Fruit fly (Drosophila melanogaster) whole organism, embryonic: ENCODE data around the gene Uck.

ENCODE experiments used
- Adf1 ChIP-seq: fragments of 200-800 bp; sonication (Bioruptor generic); IDR thresholded peaks from 2 replicates; pipeline ENCODE4 v1.3.6; 2022; ENCODE audit warnings: missing biosample characterization, missing genetic modification characterization
- Atf6 ChIP-seq: fragments of 200-800 bp; sonication (Bioruptor generic); IDR thresholded peaks from 2 replicates; pipeline ENCODE4 v1.3.6; 2022; ENCODE audit warnings: missing biosample characterization, missing genetic modification characterization
- Bdp1 ChIP-seq: fragments of 200-800 bp; sonication (Bioruptor generic); optimal IDR thresholded peaks from 3 replicates; lab custom pipeline; 2016; ENCODE audit warnings: missing biosample characterization, missing genetic modification characterization
- CG10321 ChIP-seq: fragments of 200-800 bp; sonication (Bioruptor generic); IDR thresholded peaks from 2 replicates; pipeline ENCODE4 v1.3.6; 2022; ENCODE audit warnings: missing biosample characterization, missing genetic modification characterization
- CG10543 ChIP-seq: fragments of 200-800 bp; sonication (Bioruptor generic); optimal IDR thresholded peaks from 3 replicates; lab custom pipeline; 2017; ENCODE audit warnings: missing biosample characterization, mild to moderate bottlenecking, missing genetic modification characterization, moderate library complexity
- CG11093 ChIP-seq: fragments of 200-800 bp; sonication (Bioruptor generic); IDR thresholded peaks from 3 replicates; pipeline ENCODE4 v1.3.6; 2022; ENCODE audit warnings: missing biosample characterization, missing genetic modification characterization
- CG11247 ChIP-seq: fragments of 200-800 bp; sonication (Bioruptor generic); IDR thresholded peaks from 2 replicates; pipeline ENCODE4 v1.3.6; 2022; ENCODE audit warnings: missing biosample characterization, missing genetic modification characterization
- CG11560 ChIP-seq: fragments of 200-800 bp; sonication (Bioruptor generic); IDR thresholded peaks from 3 replicates; pipeline ENCODE4 v1.3.6; 2022; ENCODE audit warnings: missing biosample characterization, missing genetic modification characterization
- CG12744 ChIP-seq: fragments of 200-800 bp; sonication (Bioruptor generic); optimal IDR thresholded peaks from 2 replicates; lab custom pipeline; 2016; ENCODE audit warnings: missing biosample characterization, missing genetic modification characterization
- CG13296 ChIP-seq: fragments of 200-800 bp; sonication (Bioruptor generic); optimal IDR thresholded peaks from 3 replicates; lab custom pipeline; 2018; ENCODE audit warnings: missing biosample characterization, mild to moderate bottlenecking, missing genetic modification characterization
- CG13624 ChIP-seq: fragments of 200-800 bp; sonication (Bioruptor generic); optimal IDR thresholded peaks from 2 replicates; lab custom pipeline; 2016; ENCODE audit warnings: missing biosample characterization, missing genetic modification characterization
- CG14050 ChIP-seq: fragments of 200-800 bp; sonication (Bioruptor generic); IDR thresholded peaks from 3 replicates; pipeline ENCODE4 v1.3.6; 2022; ENCODE audit warnings: missing biosample characterization, missing genetic modification characterization
- CG14965 ChIP-seq: fragments of 200-800 bp; sonication (Bioruptor generic); optimal IDR thresholded peaks from 2 replicates; lab custom pipeline; 2016; ENCODE audit warnings: missing biosample characterization, missing genetic modification characterization, borderline replicate concordance
- CG17385 ChIP-seq: fragments of 200-800 bp; sonication (Bioruptor generic); optimal IDR thresholded peaks from 3 replicates; lab custom pipeline; 2018; ENCODE audit warnings: missing biosample characterization, mild to moderate bottlenecking, missing genetic modification characterization
- CG18011 ChIP-seq: fragments of 200-800 bp; sonication (Bioruptor generic); optimal IDR thresholded peaks from 2 replicates; lab custom pipeline; 2017; ENCODE audit warnings: missing biosample characterization, missing genetic modification characterization, mild to moderate bottlenecking, moderate library complexity, missing genotype
- CG18476 ChIP-seq: fragments of 200-800 bp; sonication (Bioruptor generic); optimal IDR thresholded peaks from 2 replicates; lab custom pipeline; 2016; ENCODE audit warnings: missing biosample characterization, mild to moderate bottlenecking, missing genetic modification characterization
- CG2116 ChIP-seq: fragments of 200-800 bp; sonication (Bioruptor generic); optimal IDR thresholded peaks from 3 replicates; lab custom pipeline; 2018; ENCODE audit warnings: missing biosample characterization, mild to moderate bottlenecking, missing genetic modification characterization
- CG2120 ChIP-seq: fragments of 200-800 bp; sonication (Bioruptor generic); optimal IDR thresholded peaks from 3 replicates; lab custom pipeline; 2016; ENCODE audit warnings: missing biosample characterization, missing genetic modification characterization
- CG30403 ChIP-seq: fragments of 200-800 bp; sonication (Bioruptor generic); optimal IDR thresholded peaks from 3 replicates; lab custom pipeline; 2016; ENCODE audit warnings: missing biosample characterization, missing genetic modification characterization
- CG31441 ChIP-seq: fragments of 200-800 bp; sonication (Bioruptor generic); IDR thresholded peaks from 2 replicates; pipeline ENCODE4 v1.3.6; 2022; ENCODE audit warnings: missing biosample characterization, missing genetic modification characterization
- CG32532 ChIP-seq: fragments of 200-800 bp; sonication (Bioruptor generic); IDR thresholded peaks from 2 replicates; pipeline ENCODE4 v1.3.6; 2022; ENCODE audit warnings: missing biosample characterization, missing genetic modification characterization
- CG4707 ChIP-seq: fragments of 200-800 bp; sonication (Bioruptor generic); optimal IDR thresholded peaks from 2 replicates; lab custom pipeline; 2018; ENCODE audit warnings: missing biosample characterization, mild to moderate bottlenecking, missing genetic modification characterization, moderate library complexity
- CG5180 ChIP-seq: fragments of 200-800 bp; sonication (Bioruptor generic); optimal IDR thresholded peaks from 3 replicates; lab custom pipeline; 2017; ENCODE audit warnings: missing biosample characterization, missing genetic modification characterization, mild to moderate bottlenecking, moderate library complexity, missing genetic modification reagents
- CG8359 ChIP-seq: fragments of 200-800 bp; sonication (Bioruptor generic); optimal IDR thresholded peaks from 2 replicates; lab custom pipeline; 2017; ENCODE audit warnings: missing biosample characterization, mild to moderate bottlenecking, missing genetic modification characterization, borderline replicate concordance
- CG8388 ChIP-seq: fragments of 200-800 bp; sonication (Bioruptor generic); optimal IDR thresholded peaks from 2 replicates; lab custom pipeline; 2019; ENCODE audit warnings: missing biosample characterization, mild to moderate bottlenecking, missing genetic modification characterization, moderate library complexity
- CG8478 ChIP-seq: fragments of >200 bp; optimal IDR thresholded peaks from 2 replicates; lab custom pipeline; 2018
- D19A ChIP-seq: fragments of 200-800 bp; optimal IDR thresholded peaks from 3 replicates; lab custom pipeline; 2019; ENCODE audit warnings: missing biosample characterization, mild to moderate bottlenecking, missing genetic modification characterization, moderate library complexity
- ERR ChIP-seq: fragments of 200-800 bp; sonication (Bioruptor generic); optimal IDR thresholded peaks from 2 replicates; lab custom pipeline; 2016; ENCODE audit warnings: missing biosample characterization, missing genetic modification characterization
- Fer1 ChIP-seq: fragments of 200-800 bp; sonication (Bioruptor generic); optimal IDR thresholded peaks from 2 replicates; lab custom pipeline; 2017; ENCODE audit warnings: missing biosample characterization, mild to moderate bottlenecking, missing genetic modification characterization
- Fer3 ChIP-seq: fragments of 200-800 bp; sonication (Bioruptor generic); optimal IDR thresholded peaks from 2 replicates; lab custom pipeline; 2018; ENCODE audit warnings: missing biosample characterization, mild to moderate bottlenecking, missing genetic modification characterization, moderate library complexity
- HLH3B ChIP-seq: fragments of 200-800 bp; sonication (Bioruptor generic); IDR thresholded peaks from 2 replicates; pipeline ENCODE4 v1.3.6; 2022; ENCODE audit warnings: missing biosample characterization, missing genetic modification characterization
- Hmx ChIP-seq: fragments of 200-800 bp; sonication (Bioruptor generic); optimal IDR thresholded peaks from 2 replicates; lab custom pipeline; 2016; ENCODE audit warnings: missing biosample characterization, missing genetic modification characterization
- Side ChIP-seq: fragments of 200-800 bp; sonication (Bioruptor generic); optimal IDR thresholded peaks from 2 replicates; lab custom pipeline; 2016; ENCODE audit warnings: missing biosample characterization, missing genetic modification characterization
- Sry-β ChIP-seq: fragments of 200-800 bp; sonication (Bioruptor generic); optimal IDR thresholded peaks from 2 replicates; lab custom pipeline; 2018; ENCODE audit warnings: missing biosample characterization, mild to moderate bottlenecking, missing genetic modification characterization, moderate library complexity
- fd96Cb ChIP-seq: fragments of 200-800 bp; sonication (Bioruptor generic); optimal IDR thresholded peaks from 2 replicates; lab custom pipeline; 2018; ENCODE audit warnings: missing biosample characterization, mild to moderate bottlenecking, missing genetic modification characterization, moderate library complexity
- gem ChIP-seq: fragments of 200-800 bp; sonication (Bioruptor generic); optimal IDR thresholded peaks from 2 replicates; lab custom pipeline; 2019; ENCODE audit warnings: missing biosample characterization, mild to moderate bottlenecking, missing genetic modification characterization, moderate library complexity
- gsb ChIP-seq: fragments of 200-800 bp; sonication (Bioruptor generic); IDR thresholded peaks from 2 replicates; pipeline ENCODE4 v1.3.6; 2022; ENCODE audit warnings: missing biosample characterization, missing genetic modification characterization
- hbn ChIP-seq: fragments of 200-800 bp; sonication (Bioruptor generic); IDR thresholded peaks from 2 replicates; pipeline ENCODE4 v1.3.6; 2022; ENCODE audit warnings: missing biosample characterization, missing genetic modification characterization; ENCODE audit not compliant: partially characterized antibody
- ind ChIP-seq: fragments of 200-800 bp; sonication (Bioruptor generic); optimal IDR thresholded peaks from 3 replicates; lab custom pipeline; 2016; ENCODE audit warnings: missing biosample characterization, missing genetic modification characterization
- kah ChIP-seq: fragments of 200-800 bp; sonication (Bioruptor generic); optimal IDR thresholded peaks from 2 replicates; lab custom pipeline; 2018; ENCODE audit warnings: missing biosample characterization, mild to moderate bottlenecking, missing genetic modification characterization
- nom ChIP-seq: fragments of 200-800 bp; sonication (Bioruptor generic); optimal IDR thresholded peaks from 2 replicates; lab custom pipeline; 2017; ENCODE audit warnings: missing biosample characterization, missing genetic modification characterization, mild to moderate bottlenecking, moderate library complexity, missing genetic modification reagents
- org-1 ChIP-seq: fragments of 200-800 bp; sonication (Bioruptor generic); optimal IDR thresholded peaks from 2 replicates; lab custom pipeline; 2017; ENCODE audit warnings: missing biosample characterization, missing genetic modification characterization
- rib ChIP-seq: fragments of 200-800 bp; sonication (Bioruptor generic); IDR thresholded peaks from 2 replicates; pipeline ENCODE4 v1.3.6; 2022; ENCODE audit warnings: missing biosample characterization, missing genetic modification characterization
- sens-2 ChIP-seq: fragments of 200-800 bp; sonication (Bioruptor generic); IDR thresholded peaks from 2 replicates; pipeline ENCODE4 v1.3.6; 2022; ENCODE audit warnings: missing biosample characterization, missing genetic modification characterization
- ssp ChIP-seq: fragments of 200-800 bp; sonication (Bioruptor generic); IDR thresholded peaks from 2 replicates; pipeline ENCODE4 v1.3.6; 2022; ENCODE audit warnings: missing biosample characterization, missing genetic modification characterization
- sug ChIP-seq: fragments of 200-800 bp; optimal IDR thresholded peaks from 2 replicates; lab custom pipeline; 2019; ENCODE audit warnings: missing biosample characterization, mild to moderate bottlenecking, missing genetic modification characterization, moderate library complexity
- tna ChIP-seq: fragments of 200-800 bp; sonication (Bioruptor generic); IDR thresholded peaks from 2 replicates; pipeline ENCODE4 v1.3.6; 2022; ENCODE audit warnings: missing biosample characterization, missing genetic modification characterization; ENCODE audit not compliant: partially characterized antibody
- vvl ChIP-seq: fragments of 200-800 bp; sonication (Bioruptor generic); IDR thresholded peaks from 2 replicates; pipeline ENCODE4 v1.3.6; 2022; ENCODE audit warnings: missing biosample characterization, missing genetic modification characterization

Uck gene

DNA sequence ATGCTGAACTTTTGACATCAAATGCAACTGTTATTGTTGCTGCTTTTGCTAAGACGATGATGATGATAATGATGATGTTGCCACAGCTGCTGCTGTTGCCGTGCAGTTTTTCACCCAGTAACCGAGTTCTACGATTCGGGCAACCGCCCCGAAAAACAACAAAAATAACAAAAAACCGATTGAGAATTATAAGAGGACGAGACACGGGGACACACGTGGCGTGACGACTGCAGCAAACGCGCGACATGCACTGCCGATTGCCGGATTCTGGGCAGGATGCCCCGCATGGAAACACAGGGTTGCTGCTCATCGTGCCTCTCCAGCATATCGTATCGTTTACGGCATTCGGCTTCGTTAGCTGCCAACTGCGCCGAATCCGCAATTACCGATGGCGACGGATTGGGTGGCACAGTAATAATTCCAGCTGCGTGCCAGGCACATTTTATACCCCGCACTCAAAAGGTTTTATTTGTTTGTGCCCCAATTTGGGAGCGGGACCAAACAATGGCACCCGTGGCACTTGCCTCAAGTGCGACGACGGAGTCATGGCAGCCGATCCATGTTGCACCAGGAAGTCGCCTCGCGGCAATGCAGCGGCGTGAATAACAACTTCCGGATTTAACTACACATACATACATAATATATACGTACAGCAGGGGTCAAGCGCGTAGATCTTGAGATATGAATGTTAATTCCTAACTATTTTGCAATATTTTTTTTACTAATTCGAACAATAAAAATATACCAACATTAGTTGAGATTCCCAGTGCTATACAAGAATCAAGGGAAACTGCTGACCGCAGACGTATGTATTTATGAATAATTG is 26.2 kb upstream of the Uck start (continued):
- TF ChIP-seq CG32532 (GFP tag; lab: Robert Waterston, UW) (no peak), CG11247 (GFP tag; lab: Robert Waterston, UW) (no peak), CG10321 (GFP tag; lab: Robert Waterston, UW) (no peak), Atf6 (GFP tag; lab: Robert Waterston, UW) (no peak), gem (peak; percentile 25), ERR (GFP tag; lab: Kevin White, UChicago) (no peak), CG13624 (no peak), CG8388 (no peak), tna (GFP tag; lab: Robert Waterston, UW) (no peak), org-1 (GFP tag; lab: Kevin White, UChicago) (no peak), CG30403 (no peak), CG13296 (GFP tag; lab: Kevin White, UChicago) (no peak), CG8359 (GFP tag; lab: Kevin White, UChicago) (no peak), CG14050 (GFP tag; lab: Robert Waterston, UW) (no peak), CG11560 (tag; lab: Robert Waterston, UW) (no peak), CG8478 (lab: Kevin White, UChicago) (no peak), Bdp1 (peak; percentile 58), fd96Cb (tag; lab: Kevin White, UChicago) (no peak), Side (GFP tag; lab: Kevin White, UChicago) (no peak), Fer1 (GFP tag; lab: Kevin White, UChicago) (peak; percentile 7), CG12744 (GFP tag; lab: Kevin White, UChicago) (no peak), CG11093 (GFP tag; lab: Robert Waterston, UW) (no peak), nom (GFP tag; lab: Kevin White, UChicago) (no peak), rib (0 out of 2 replicates have a peak, but pooled peaks have one; percentile 35), sug (tag; lab: Kevin White, UChicago) (no peak), sens-2 (GFP tag; lab: Robert Waterston, UW) (no peak)

DNA sequence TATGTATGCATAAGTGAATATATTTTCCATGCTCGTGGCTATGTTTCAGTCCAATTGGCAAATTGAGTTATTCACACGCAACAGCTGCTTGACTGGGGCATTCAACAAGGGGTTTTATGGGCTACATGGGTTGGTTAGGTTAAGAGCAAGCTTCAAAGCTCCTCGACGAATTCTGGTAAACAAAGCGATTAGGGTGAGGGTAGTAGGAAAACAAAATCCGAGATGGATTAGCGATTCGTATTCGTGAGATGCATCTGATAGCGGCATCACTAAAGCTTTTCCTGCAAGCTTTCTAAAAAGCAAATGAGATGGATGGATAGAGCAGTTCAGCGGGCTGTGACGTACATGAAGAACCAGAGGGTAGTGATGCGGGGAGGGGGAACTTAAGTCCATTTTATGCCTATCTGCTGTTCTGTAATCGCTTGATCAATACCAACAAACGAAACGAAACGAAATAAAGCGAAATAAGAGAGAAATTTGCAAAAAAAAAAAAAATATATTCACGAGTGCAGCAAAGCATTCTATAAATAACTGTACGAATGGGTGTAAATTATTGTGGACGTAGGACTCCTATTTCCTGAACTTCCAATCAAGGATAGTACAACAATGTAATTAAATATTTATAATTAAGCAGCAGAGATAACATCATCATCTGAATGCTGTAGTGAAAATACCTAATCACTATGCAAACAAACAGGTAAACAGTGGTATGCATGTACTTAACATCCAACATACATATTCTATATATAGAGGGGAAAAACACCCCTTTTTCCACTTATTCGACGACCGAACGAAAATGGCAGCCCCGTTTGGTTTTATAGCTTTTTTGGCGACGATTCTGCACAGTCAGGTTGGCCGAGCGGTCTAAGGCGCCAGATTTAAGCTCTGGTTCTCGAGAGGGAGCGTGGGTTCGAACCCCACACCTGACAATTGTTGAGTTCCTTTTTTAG is 25.3 kb upstream of the Uck start:
- no peak for TF ChIP-seq ssp (GFP tag; lab: Robert Waterston, UW)
- TF ChIP-seq Hmx (GFP tag; lab: Kevin White, UChicago), result no peak
- TF ChIP-seq D19A (tag; lab: Kevin White, UChicago), result no peak
- TF ChIP-seq Bdp1, result peak; percentile 97
- TF ChIP-seq CG2116 (GFP tag; lab: Kevin White, UChicago), result no peak
- no peak for TF ChIP-seq Adf1
- TF ChIP-seq CG14965, result no peak
- 0 out of 2 replicates have a peak, but pooled peaks have one; percentile 1 for TF ChIP-seq vvl
- no peak for TF ChIP-seq HLH3B (GFP tag; lab: Robert Waterston, UW)
- peak; percentile 44 for TF ChIP-seq CG10543 (GFP tag; lab: Kevin White, UChicago)
- TF ChIP-seq kah (GFP tag; lab: Kevin White, UChicago), result no peak
- no peak for TF ChIP-seq CG2120 (GFP tag; lab: Kevin White, UChicago)
- TF ChIP-seq ind (GFP tag; lab: Kevin White, UChicago), result no peak
- no peak for TF ChIP-seq Sry-β (GFP tag; lab: Kevin White, UChicago)
- peak; percentile 45 for TF ChIP-seq CG5180 (GFP tag; lab: Kevin White, UChicago)
- no peak for TF ChIP-seq gsb (GFP tag; lab: Robert Waterston, UW)
- no peak for TF ChIP-seq CG17385 (GFP tag; lab: Kevin White, UChicago)
- no peak for TF ChIP-seq Fer3
- TF ChIP-seq CG4707 (GFP tag; lab: Kevin White, UChicago), result no peak
- no peak for TF ChIP-seq hbn (GFP tag; lab: Robert Waterston, UW)
- TF ChIP-seq CG18476 (GFP tag; lab: Kevin White, UChicago), result no peak
- TF ChIP-seq CG31441 (GFP tag; lab: Robert Waterston, UW), result no peak
- no peak for TF ChIP-seq CG18011 (GFP tag; lab: Kevin White, UChicago)
